Fruit fly (Drosophila melanogaster) whole organism, embryonic: ENCODE data around the gene CG9948.

Experiments
- CG15011 ChIP-seq: fragments of 200-800 bp; sonication (Bioruptor generic); optimal IDR thresholded peaks from 3 replicates; lab custom pipeline; 2018; ENCODE audit warnings: missing biosample characterization, mild to moderate bottlenecking, missing genetic modification characterization
- CG16815 ChIP-seq: fragments of 200-800 bp; sonication (Bioruptor generic); optimal IDR thresholded peaks from 3 replicates; lab custom pipeline; 2017; ENCODE audit warnings: missing biosample characterization, mild to moderate bottlenecking, missing genetic modification characterization
- CG8089 ChIP-seq: fragments of 200-800 bp; sonication (Bioruptor generic); optimal IDR thresholded peaks from 3 replicates; lab custom pipeline; 2016; ENCODE audit warnings: missing biosample characterization, missing genetic modification characterization
- CG8281 ChIP-seq: fragments of 200-800 bp; sonication (Bioruptor generic); optimal IDR thresholded peaks from 2 replicates; lab custom pipeline; 2018; ENCODE audit warnings: missing biosample characterization, mild to moderate bottlenecking, missing genetic modification characterization, moderate library complexity
- Doc3 ChIP-seq: fragments of 200-800 bp; sonication (Bioruptor generic); IDR thresholded peaks from 3 replicates; pipeline ENCODE4 v1.3.6; 2022; ENCODE audit warnings: missing biosample characterization, missing genetic modification characterization; ENCODE audit not compliant: partially characterized antibody
- Xrp1 ChIP-seq: fragments of 200-800 bp; sonication (Bioruptor generic); IDR thresholded peaks from 2 replicates; pipeline ENCODE4 v1.3.6; 2022; ENCODE audit warnings: missing biosample characterization, missing genetic modification characterization
- inv ChIP-seq: fragments of 200-800 bp; sonication (Bioruptor generic); IDR thresholded peaks from 2 replicates; pipeline ENCODE4 v1.3.6; 2022; ENCODE audit warnings: missing biosample characterization, missing genetic modification characterization; ENCODE audit not compliant: partially characterized antibody
- mam ChIP-seq: fragments of 200-800 bp; sonication (Bioruptor generic); optimal IDR thresholded peaks from 3 replicates; lab custom pipeline; 2016; ENCODE audit warnings: missing biosample characterization, missing genetic modification characterization
- ranshi ChIP-seq: fragments of 200-800 bp; sonication (Bioruptor generic); IDR thresholded peaks from 2 replicates; pipeline ENCODE4 v1.3.6; 2022; ENCODE audit warnings: missing biosample characterization, missing genetic modification characterization
- slbo ChIP-seq: fragments of 200-800 bp; sonication (Bioruptor generic); IDR thresholded peaks from 2 replicates; pipeline ENCODE4 v1.3.6; 2022; ENCODE audit warnings: missing biosample characterization, missing genetic modification characterization
- sr ChIP-seq: fragments of 200-800 bp; sonication (Bioruptor generic); IDR thresholded peaks from 3 replicates; pipeline ENCODE4 v1.3.6; 2022; ENCODE audit warnings: missing biosample characterization, missing genetic modification characterization
- ssp ChIP-seq: fragments of 200-800 bp; sonication (Bioruptor generic); IDR thresholded peaks from 2 replicates; pipeline ENCODE4 v1.3.6; 2022; ENCODE audit warnings: missing biosample characterization, missing genetic modification characterization
- zf30C ChIP-seq: fragments of 200-800 bp; sonication (Bioruptor generic); optimal IDR thresholded peaks from 3 replicates; lab custom pipeline; 2018; ENCODE audit warnings: missing biosample characterization, mild to moderate bottlenecking, missing genetic modification characterization

DNA sequence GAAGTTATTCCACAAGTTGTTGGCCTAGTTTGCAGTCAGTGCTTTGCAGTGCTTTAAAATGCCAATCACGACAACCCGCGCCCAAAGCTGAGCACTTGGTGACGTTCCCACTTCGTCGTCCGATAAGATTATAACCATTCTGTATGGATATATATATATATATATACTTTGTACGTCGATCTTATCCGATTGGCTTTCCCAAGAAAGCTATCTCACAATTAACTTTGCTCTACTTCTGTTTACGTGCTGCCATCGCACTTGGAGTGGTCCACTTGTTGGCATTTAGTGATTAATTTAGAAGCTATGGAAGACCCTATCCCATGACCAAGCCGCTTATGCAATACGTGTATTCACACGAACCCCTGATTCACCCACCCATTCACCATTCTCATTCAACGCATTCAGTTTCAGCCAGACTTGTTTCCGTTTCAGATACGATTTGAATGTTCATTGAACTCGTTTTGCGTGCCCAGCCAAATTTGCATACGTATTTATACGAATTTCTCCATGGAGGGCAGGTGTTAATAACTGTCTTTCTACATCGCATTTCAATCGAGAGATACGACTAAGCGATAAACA is 6.3 kb downstream of the CG9948 start:
- TF ChIP-seq mam (GFP tag; lab: Kevin White, UChicago) (no peak), CG16815 (no peak), slbo (GFP tag; lab: Robert Waterston, UW) (no peak), CG8281 (tag; lab: Kevin White, UChicago) (no peak), CG8089 (GFP tag; lab: Kevin White, UChicago) (no peak), Xrp1 (GFP tag; lab: Robert Waterston, UW) (no peak), ranshi (GFP tag; lab: Robert Waterston, UW) (no peak), sr (GFP tag; lab: Robert Waterston, UW) (no peak), inv (GFP tag; lab: Robert Waterston, UW) (no peak), CG15011 (GFP tag; lab: Kevin White, UChicago) (no peak), Doc3 (GFP tag; lab: Robert Waterston, UW) (no peak), zf30C (GFP tag; lab: Kevin White, UChicago) (no peak), ssp (no peak)
